Worm (Caenorhabditis elegans): ENCODE measurements around the gene nhr-48.

- no peak for TF ChIP-seq nhr-2 (tag; optimal IDR thresholded peaks at IDR 0.05)
- no peak for TF ChIP-seq lin-13 (tag; optimal IDR thresholded peaks at IDR 0.05)
- TF ChIP-seq snpc-4 (tag; optimal IDR thresholded peaks at IDR 0.05) = no peak
- no peak for TF ChIP-seq unc-62 (GFP tag; optimal IDR thresholded peaks at IDR 0.05)
- TF ChIP-seq pha-4 (tag; optimal IDR thresholded peaks at IDR 0.05) = no peak
- no peak for TF ChIP-seq lin-32 (GFP tag; optimal IDR thresholded peaks at IDR 0.05)
- no peak for TF ChIP-seq nhr-76 (tag; optimal IDR thresholded peaks at IDR 0.05)
- TF ChIP-seq nhr-28 (tag; optimal IDR thresholded peaks at IDR 0.05) = no peak
- TF ChIP-seq nhr-237 (tag; optimal IDR thresholded peaks at IDR 0.05) = no peak
Measured at ce11 chrX:15659561-15659960, 48.5 kb upstream of the nhr-48 start.
